Worm (Caenorhabditis elegans) whole organism, late embryonic: Measurements from ENCODE around the gene ppk-2.

Source experiments
- ama-1 ChIP-seq: fragments of 150-350 bp; optimal IDR thresholded peaks from 2 replicates; lab custom pipeline; 2014
- nhr-232 ChIP-seq: sonication (generic microtip); optimal IDR thresholded peaks from 2 replicates; lab custom pipeline; 2016; ENCODE audit warnings: missing genetic modification characterization, missing compliant biosample characterization

ce11 chrIII:2076546-2077134, 25.5 kb upstream of the ppk-2 start, which contains the start of gene Y39A3A.4:
- no peak for TF ChIP-seq nhr-232 (tag; lab: Kevin White, UChicago)
- TF ChIP-seq ama-1 (lab: Kevin White, UChicago), result no peak
